Worm (Caenorhabditis elegans) whole organism, L4/young adult: ENCODE results near the gene oac-23.

ENCODE experiments used
- dao-5 ChIP-seq: sonication (generic microtip); optimal IDR thresholded peaks from 2 replicates; lab custom pipeline; 2016; ENCODE audit warnings: missing genotype, missing genetic modification characterization, moderate library complexity, missing compliant biosample characterization
- him-1 ChIP-seq: sonication (generic microtip); optimal IDR thresholded peaks from 2 replicates; lab custom pipeline; 2016; ENCODE audit warnings: missing genotype, missing genetic modification reagents, missing genetic modification characterization, missing compliant biosample characterization

ce11 chrIV:3855543-3855942 is 25.7 kb upstream of the oac-23 start, which contains the start of gene zag-1:
- TF ChIP-seq dao-5 = no peak
- no peak for TF ChIP-seq him-1 (tag; lab: Kevin White, UChicago)
